Worm (Caenorhabditis elegans) whole organism, L1 larva: Measurements from ENCODE around the gene cec-4.
"Not testable (repeated sequence)": the region's sequence is repeated elsewhere in the genome, so short reads cannot be mapped to it uniquely, and the experiment has no call there.

Experiments used
- C04F5.9 ChIP-seq: sonication (generic microtip); optimal IDR thresholded peaks from 2 replicates; lab custom pipeline; 2016; ENCODE audit warnings: missing genetic modification characterization, missing compliant biosample characterization
- C16A3.4 ChIP-seq: fragments of 150-350 bp; optimal IDR thresholded peaks from 2 replicates; lab custom pipeline; 2014; ENCODE audit warnings: missing biosample characterization, missing genetic modification characterization
- C34B4.2 ChIP-seq: sonication (generic microtip); optimal IDR thresholded peaks from 2 replicates; lab custom pipeline; 2017; ENCODE audit warnings: mild to moderate bottlenecking, missing genetic modification characterization, missing compliant biosample characterization
- F16B12.6 ChIP-seq: fragments of 150-350 bp; optimal IDR thresholded peaks from 2 replicates; lab custom pipeline; 2014; ENCODE audit warnings: missing biosample characterization, missing genetic modification characterization
- alr-1 ChIP-seq: fragments of 200-800 bp; sonication (Bioruptor generic); optimal IDR thresholded peaks from 2 replicates; lab custom pipeline; 2018; ENCODE audit warnings: borderline replicate concordance, mild to moderate bottlenecking, missing genetic modification characterization, missing compliant biosample characterization
- ama-1 ChIP-seq: fragments of 150-350 bp; optimal IDR thresholded peaks from 2 replicates; lab custom pipeline; 2014
- blmp-1 ChIP-seq: fragments of 150-350 bp; optimal IDR thresholded peaks from 2 replicates; lab custom pipeline; 2014; ENCODE audit warnings: missing biosample characterization, missing genetic modification characterization
- ceh-82 ChIP-seq, 3 experiments: fragments of 150-350 bp in 1 of 3; sonication (generic microtip) in 2 of 3; optimal IDR thresholded peaks; 2 replicates each; lab custom pipeline; 2014 to 2017; ENCODE audit warnings: missing biosample characterization in 3 of 3, missing genetic modification characterization in 3 of 3
- dpl-1 ChIP-seq, 3 experiments: fragments of 150-350 bp in 2 of 3; sonication (generic microtip) in 1 of 3; optimal IDR thresholded peaks; 2 replicates each; lab custom pipeline; 2014 to 2017; ENCODE audit warnings: missing biosample characterization in 3 of 3, missing genetic modification characterization in 3 of 3, missing genetic modification reagents in 3 of 3
- efl-1 ChIP-seq, 4 experiments: fragments of 150-350 bp; optimal IDR thresholded peaks in 3 of 4; peaks in 1 of 4; 1 replicate in 1 of 4; 2 replicates in 3 of 4; lab custom pipeline; 2014; ENCODE audit warnings: missing biosample characterization in 2 of 4, missing genetic modification characterization in 2 of 4, missing genetic modification reagents in 2 of 4
- efl-3 ChIP-seq: fragments of 200-800 bp; sonication (Bioruptor generic); optimal IDR thresholded peaks from 2 replicates; lab custom pipeline; 2018; ENCODE audit warnings: mild to moderate bottlenecking, missing genetic modification characterization, missing compliant biosample characterization
- elt-3 ChIP-seq, 6 experiments: fragments of 150-350 bp in 1 of 6; sonication (generic microtip); optimal IDR thresholded peaks; 2 replicates each; lab custom pipeline; 2017 to 2018; ENCODE audit warnings: missing biosample characterization in 6 of 6, missing genetic modification characterization in 6 of 6, inconsistent platforms in 1 of 6
- hpl-2 ChIP-seq: fragments of 150-350 bp; optimal IDR thresholded peaks from 2 replicates; lab custom pipeline; 2014; ENCODE audit warnings: missing biosample characterization, missing genetic modification reagents, missing genetic modification characterization
- lin-14 ChIP-seq: fragments of 200-800 bp; sonication (Bioruptor generic); optimal IDR thresholded peaks from 2 replicates; lab custom pipeline; 2018; ENCODE audit warnings: mild to moderate bottlenecking, missing genetic modification characterization, moderate library complexity, missing compliant biosample characterization
- lin-15B ChIP-seq: fragments of 150-350 bp; sonication (generic microtip); optimal IDR thresholded peaks from 3 replicates; lab custom pipeline; 2014; ENCODE audit warnings: missing biosample characterization, missing genetic modification characterization
- lin-35 ChIP-seq, 2 experiments: fragments of 150-350 bp; optimal IDR thresholded peaks; 2 replicates each; lab custom pipeline; 2014; ENCODE audit warnings: missing biosample characterization in 2 of 2, missing genetic modification characterization in 2 of 2, missing genetic modification reagents in 2 of 2
- lsy-2 ChIP-seq, 2 experiments: fragments of 150-350 bp; optimal IDR thresholded peaks; 2 replicates each; lab custom pipeline; 2014; ENCODE audit warnings: missing biosample characterization in 2 of 2, missing genetic modification characterization in 2 of 2
- mef-2 ChIP-seq: fragments of 150-350 bp; optimal IDR thresholded peaks from 2 replicates; lab custom pipeline; 2014; ENCODE audit warnings: missing biosample characterization, missing genetic modification characterization
- mep-1 ChIP-seq: fragments of 150-350 bp; optimal IDR thresholded peaks from 2 replicates; lab custom pipeline; 2014; ENCODE audit warnings: missing biosample characterization, missing genetic modification characterization
- nhr-11 ChIP-seq: fragments of 150-350 bp; optimal IDR thresholded peaks from 2 replicates; lab custom pipeline; 2014; ENCODE audit warnings: missing biosample characterization, missing genetic modification characterization
- nhr-19 ChIP-seq: fragments of 200-800 bp; sonication (Bioruptor generic); conservative IDR thresholded peaks from 2 replicates; pipeline ENCODE4 v1.3.6; 2022; ENCODE audit warnings: missing genetic modification characterization, missing compliant biosample characterization
- nhr-28 ChIP-seq: fragments of 150-350 bp; optimal IDR thresholded peaks from 2 replicates; lab custom pipeline; 2014; ENCODE audit warnings: missing biosample characterization, missing genetic modification characterization
- nhr-47 ChIP-seq: sonication (generic microtip); optimal IDR thresholded peaks from 2 replicates; lab custom pipeline; 2016; ENCODE audit warnings: mild to moderate bottlenecking, missing genetic modification characterization, moderate library complexity, missing compliant biosample characterization
- nhr-71 ChIP-seq: sonication (generic microtip); optimal IDR thresholded peaks from 2 replicates; lab custom pipeline; 2016; ENCODE audit warnings: mild to moderate bottlenecking, missing genetic modification characterization, moderate library complexity, missing compliant biosample characterization
- nhr-77 ChIP-seq: fragments of 150-350 bp; optimal IDR thresholded peaks from 2 replicates; lab custom pipeline; 2014; ENCODE audit warnings: missing biosample characterization, missing genetic modification characterization
- nhr-85 ChIP-seq: sonication (generic microtip); peaks from one replicate; lab custom pipeline; 2016; ENCODE audit warnings: missing genetic modification characterization, inconsistent platforms, missing compliant biosample characterization
- pag-3 ChIP-seq: sonication (generic microtip); optimal IDR thresholded peaks from 2 replicates; lab custom pipeline; 2017; ENCODE audit warnings: missing genetic modification characterization, mild to moderate bottlenecking, missing compliant biosample characterization, antibody characterized with exemption, borderline replicate concordance; ENCODE audit not compliant: insufficient read depth
- rnt-1 ChIP-seq: sonication (generic microtip); optimal IDR thresholded peaks from 2 replicates; lab custom pipeline; 2016; ENCODE audit warnings: mild to moderate bottlenecking, missing genetic modification characterization, moderate library complexity, missing compliant biosample characterization
- skn-1 ChIP-seq: fragments of 150-350 bp; optimal IDR thresholded peaks from 2 replicates; lab custom pipeline; 2014; ENCODE audit warnings: missing biosample characterization, missing genetic modification characterization
- snpc-4 ChIP-seq: fragments of 150-350 bp; optimal IDR thresholded peaks from 2 replicates; lab custom pipeline; 2014; ENCODE audit warnings: missing biosample characterization, missing genetic modification characterization
- snu-23 ChIP-seq: sonication (generic microtip); optimal IDR thresholded peaks from 2 replicates; lab custom pipeline; 2016; ENCODE audit warnings: missing genetic modification characterization, missing compliant biosample characterization
- sptf-1 ChIP-seq: fragments of 150-350 bp; optimal IDR thresholded peaks from 2 replicates; lab custom pipeline; 2014; ENCODE audit warnings: missing biosample characterization, missing genetic modification characterization
- sup-37 ChIP-seq: fragments of 200-800 bp; sonication (Bioruptor generic); optimal IDR thresholded peaks from 2 replicates; lab custom pipeline; 2018; ENCODE audit warnings: mild to moderate bottlenecking, missing genetic modification characterization, missing compliant biosample characterization
- swsn-7 ChIP-seq: sonication (generic microtip); optimal IDR thresholded peaks from 2 replicates; lab custom pipeline; 2016; ENCODE audit warnings: missing genetic modification characterization, missing compliant biosample characterization
- tbx-2 ChIP-seq: sonication (generic microtip); optimal IDR thresholded peaks from 2 replicates; lab custom pipeline; 2016; ENCODE audit warnings: missing genetic modification characterization, missing compliant biosample characterization
- unc-30 ChIP-seq: sonication (generic microtip); optimal IDR thresholded peaks from 2 replicates; lab custom pipeline; 2017; ENCODE audit warnings: missing biosample characterization, missing genetic modification characterization
- unc-86 ChIP-seq: sonication (generic microtip); optimal IDR thresholded peaks from 2 replicates; lab custom pipeline; 2016; ENCODE audit warnings: missing genetic modification characterization, missing compliant biosample characterization
- unc-98 ChIP-seq: fragments of 200-800 bp; sonication (Bioruptor generic); IDR thresholded peaks from 2 replicates; pipeline ENCODE4 v1.3.6; 2022; ENCODE audit warnings: missing genetic modification characterization, missing compliant biosample characterization
- ztf-4 ChIP-seq: fragments of 150-350 bp; optimal IDR thresholded peaks from 2 replicates; lab custom pipeline; 2014; ENCODE audit warnings: missing biosample characterization, missing genetic modification characterization

The cec-4 gene

DNA sequence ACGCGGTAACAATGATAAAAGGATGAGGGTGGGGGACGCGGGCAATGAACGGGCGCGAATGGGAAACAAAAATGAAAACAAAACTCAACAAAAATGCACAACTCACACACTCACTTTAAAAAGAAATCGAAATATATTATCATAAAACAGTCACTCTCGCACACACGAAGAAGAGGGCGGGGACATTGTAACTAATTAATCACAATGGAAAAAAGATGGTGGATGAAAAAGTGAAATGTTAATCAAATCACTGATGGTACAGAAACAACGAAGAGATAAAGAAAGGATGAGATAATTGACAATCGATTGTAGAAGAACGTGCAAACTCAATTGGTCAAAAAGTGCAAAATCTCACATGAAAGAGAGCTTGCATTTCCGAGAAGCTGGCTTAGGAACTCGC, 16.3 kb upstream of the cec-4 start:
- TF ChIP-seq ztf-4 (tag; lab: Kevin White, UChicago) (no peak), blmp-1 (tag; lab: Kevin White, UChicago) (peak; percentile 45)

DNA sequence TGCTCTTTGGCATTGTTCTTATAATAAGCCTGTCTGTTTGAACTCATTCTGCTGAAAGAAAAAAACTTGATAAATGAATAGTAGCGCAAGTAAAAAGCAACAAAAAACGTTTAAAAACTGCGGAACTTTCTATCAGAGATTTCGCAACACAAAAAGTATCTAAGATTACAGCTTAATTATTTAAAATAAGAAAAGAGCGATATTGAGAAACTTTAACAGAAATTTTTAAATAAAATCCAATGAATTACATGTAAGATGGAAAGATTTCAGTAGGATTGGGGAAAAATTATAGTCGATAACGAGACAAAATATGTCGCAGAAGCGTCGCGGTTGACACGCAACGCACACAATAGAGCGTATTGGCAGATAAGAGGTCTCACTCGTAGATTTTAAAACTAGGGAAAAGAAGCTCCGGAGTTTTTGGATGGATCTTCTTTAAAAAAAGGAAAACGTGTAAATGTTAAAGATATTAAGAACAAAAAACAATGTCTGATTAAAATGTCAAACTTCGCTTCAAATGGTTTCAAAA, 13.8 kb upstream of the cec-4 start, which contains the start of gene ima-3:
TSS of gene ima-3 (minus strand) at position 51 of the 529 bp plus-strand sequence.
- TF ChIP-seq elt-3 (tag; optimal IDR thresholded peaks at IDR 0.05; lab: Kevin White, UChicago) (no peak), nhr-85 (tag; lab: Kevin White, UChicago) (no peak), C16A3.4 (tag; lab: Kevin White, UChicago) (peak; percentile 87), efl-3 (GFP tag; lab: Kevin White, UChicago) (no peak), snpc-4 (peak; percentile 2), lin-35 (GFP tag; optimal IDR thresholded peaks at IDR 0.05; lab: Kevin White, UChicago) (peak; percentile 20 to 78), nhr-77 (tag; lab: Kevin White, UChicago) (peak; percentile 48), F16B12.6 (tag; lab: Kevin White, UChicago) (peak; percentile 13), C34B4.2 (no peak), unc-86 (tag; lab: Kevin White, UChicago) (no peak), dpl-1 (GFP tag; optimal IDR thresholded peaks at IDR 0.05; lab: Kevin White, UChicago) (peak; percentile 4 to 67 (median 29)), nhr-47 (tag; lab: Kevin White, UChicago) (peak; percentile 14), blmp-1 (tag; lab: Kevin White, UChicago) (peak; percentile 69), rnt-1 (tag; lab: Kevin White, UChicago) (peak; percentile 41), snu-23 (GFP tag; lab: Kevin White, UChicago) (peak; percentile 29), mep-1 (tag; lab: Kevin White, UChicago) (peak; percentile 28), tbx-2 (tag; lab: Kevin White, UChicago) (peak; percentile 5), lin-14 (GFP tag; lab: Kevin White, UChicago) (peak; percentile 16), ceh-82 (tag; optimal IDR thresholded peaks at IDR 0.05; lab: Kevin White, UChicago) (peak in 1 of 3 experiments; percentile 42), skn-1 (tag; lab: Kevin White, UChicago) (peak; percentile 22), lin-15B (peak; percentile 80), efl-1 (optimal IDR thresholded peaks at IDR 0.05; lab: Kevin White, UChicago) (peak; percentile 40 to 63), efl-1 (GFP tag; optimal IDR thresholded peaks at IDR 0.05 in 1 of 2; lab: Kevin White, UChicago) (peak in 1 of 2 experiments; percentile 33), nhr-11 (no peak), lsy-2 (tag; optimal IDR thresholded peaks at IDR 0.05; lab: Kevin White, UChicago) (peak; percentile 8 to 86), mef-2 (tag; lab: Kevin White, UChicago) (no peak)
- TF ChIP-seq, all 84 proteins: peak for 18

DNA sequence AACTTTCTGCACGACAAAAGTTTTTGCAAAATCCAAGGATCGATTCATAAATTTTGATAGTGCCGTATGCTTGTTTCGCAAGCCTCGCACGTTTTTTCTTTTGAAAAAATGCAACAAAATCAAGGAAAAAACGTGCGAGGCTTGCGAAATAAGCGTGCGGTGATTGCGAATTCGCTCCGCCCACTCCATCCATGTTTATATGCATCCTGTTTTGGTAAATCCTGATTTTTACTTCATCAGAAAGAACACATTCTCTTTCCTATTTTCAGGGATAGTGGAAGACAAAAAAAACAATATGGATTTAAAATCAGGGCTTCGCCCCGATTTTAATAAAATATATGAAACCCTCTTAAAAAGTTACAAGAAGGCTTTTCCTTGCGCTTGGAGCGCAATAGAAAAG, 11.7 kb upstream of the cec-4 start, which contains the start of gene F32E10.9:
TSS of gene F32E10.9 (minus strand) at position 101 of the 400 bp plus-strand sequence.
- TF ChIP-seq nhr-71 (tag; lab: Kevin White, UChicago); hpl-2 (GFP tag; lab: Kevin White, UChicago); efl-1 (optimal IDR thresholded peaks at IDR 0.05; lab: Kevin White, UChicago); efl-1 (GFP tag; optimal IDR thresholded peaks at IDR 0.05 in 1 of 2; lab: Kevin White, UChicago): not testable (repeated sequence)

DNA sequence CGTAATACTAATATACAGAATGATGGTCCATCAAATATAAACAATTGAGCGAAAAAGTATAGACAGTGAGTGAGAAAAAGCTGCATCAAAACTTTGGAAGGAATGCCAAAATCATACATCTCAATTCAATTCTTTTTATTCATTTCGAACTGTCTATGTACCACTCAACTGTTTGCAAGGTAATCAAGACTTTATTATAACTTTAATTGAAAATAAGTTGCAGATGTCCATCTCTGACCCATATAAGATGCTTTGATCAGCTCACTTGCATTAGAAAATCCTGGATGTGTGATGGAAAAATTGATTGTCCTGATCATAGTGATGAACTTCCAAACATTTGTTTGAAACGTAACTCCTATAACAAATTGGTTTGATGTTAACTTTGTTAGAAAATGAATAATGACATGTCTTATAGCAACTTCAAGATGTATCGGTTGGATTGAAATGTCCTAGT, 7.9 kb upstream of the cec-4 start, which contains the start of gene F32E10.8:
TSS of gene F32E10.8 (plus strand) at position 51 of the 454 bp plus-strand sequence.
- TF ChIP-seq sptf-1 (tag; lab: Kevin White, UChicago) (no peak), pag-3 (tag; lab: Kevin White, UChicago) (no peak), ama-1 (lab: Kevin White, UChicago) (no peak), mep-1 (tag; lab: Kevin White, UChicago) (no peak), nhr-19 (GFP tag; lab: Robert Waterston, UW) (no peak), dpl-1 (GFP tag; optimal IDR thresholded peaks at IDR 0.05; lab: Kevin White, UChicago) (no peak), unc-98 (GFP tag; lab: Robert Waterston, UW) (no peak), ceh-82 (tag; optimal IDR thresholded peaks at IDR 0.05; lab: Kevin White, UChicago) (no peak), unc-30 (no peak), alr-1 (no peak), swsn-7 (no peak), lin-14 (GFP tag; lab: Kevin White, UChicago) (no peak), sup-37 (no peak), C04F5.9 (tag; lab: Kevin White, UChicago) (no peak), nhr-28 (tag; lab: Kevin White, UChicago) (no peak), elt-3 (tag; optimal IDR thresholded peaks at IDR 0.05; lab: Kevin White, UChicago) (no peak)
